Worm (Caenorhabditis elegans) whole organism, late embryonic: ENCODE data around the gene C26B9.6.

Experiments
- C08G9.2 ChIP-seq: sonication (generic microtip); optimal IDR thresholded peaks from 2 replicates; lab custom pipeline; 2016; ENCODE audit warnings: mild to moderate bottlenecking, missing genetic modification characterization, moderate library complexity, missing compliant biosample characterization
- F13H6.1 ChIP-seq: sonication (generic microtip); optimal IDR thresholded peaks from 2 replicates; lab custom pipeline; 2016; ENCODE audit warnings: missing genetic modification characterization, missing compliant biosample characterization
- K09A11.1 ChIP-seq: sonication (generic microtip); optimal IDR thresholded peaks from 2 replicates; lab custom pipeline; 2017; ENCODE audit warnings: antibody characterized with exemption, mild to moderate bottlenecking, missing genetic modification characterization, missing compliant biosample characterization; ENCODE audit not compliant: insufficient read depth
- T23F11.4 ChIP-seq: fragments of 200-800 bp; sonication (Bioruptor generic); optimal IDR thresholded peaks from 2 replicates; lab custom pipeline; 2018; ENCODE audit warnings: mild to moderate bottlenecking, missing genetic modification characterization, missing compliant biosample characterization
- Y22D7AL.16 ChIP-seq: sonication (generic microtip); optimal IDR thresholded peaks from 2 replicates; lab custom pipeline; 2016; ENCODE audit warnings: missing genetic modification characterization, missing compliant biosample characterization
- ahr-1 ChIP-seq: sonication (generic microtip); optimal IDR thresholded peaks from 2 replicates; lab custom pipeline; 2016; ENCODE audit warnings: missing genetic modification characterization, missing compliant biosample characterization
- ama-1 ChIP-seq: fragments of 150-350 bp; optimal IDR thresholded peaks from 2 replicates; lab custom pipeline; 2014
- ceh-19 ChIP-seq: fragments of 200-800 bp; sonication (Bioruptor generic); optimal IDR thresholded peaks from 2 replicates; lab custom pipeline; 2018; ENCODE audit warnings: mild to moderate bottlenecking, missing genetic modification characterization, missing compliant biosample characterization
- ceh-2 ChIP-seq: sonication (generic microtip); optimal IDR thresholded peaks from 2 replicates; lab custom pipeline; 2016; ENCODE audit warnings: missing genotype, missing genetic modification characterization, missing compliant biosample characterization
- ceh-24 ChIP-seq: sonication (generic microtip); optimal IDR thresholded peaks from 2 replicates; lab custom pipeline; 2016; ENCODE audit warnings: mild to moderate bottlenecking, missing genetic modification characterization, missing compliant biosample characterization
- ceh-31 ChIP-seq: sonication (generic microtip); optimal IDR thresholded peaks from 2 replicates; lab custom pipeline; 2016; ENCODE audit warnings: missing genetic modification characterization, missing compliant biosample characterization
- ceh-45 ChIP-seq: fragments of 200-800 bp; sonication (Bioruptor generic); IDR thresholded peaks from 2 replicates; pipeline ENCODE4 v1.3.6; 2022; ENCODE audit warnings: missing genetic modification reagents, missing genetic modification characterization, missing compliant biosample characterization
- ceh-48 ChIP-seq: sonication (generic microtip); optimal IDR thresholded peaks from 2 replicates; lab custom pipeline; 2016; ENCODE audit warnings: missing genetic modification characterization, inconsistent platforms, missing compliant biosample characterization
- ceh-6 ChIP-seq: fragments of 200-800 bp; sonication (Bioruptor generic); optimal IDR thresholded peaks from 2 replicates; lab custom pipeline; 2018; ENCODE audit warnings: mild to moderate bottlenecking, missing genetic modification characterization, missing compliant biosample characterization
- ceh-9 ChIP-seq: sonication (generic microtip); optimal IDR thresholded peaks from 2 replicates; lab custom pipeline; 2016; ENCODE audit warnings: mild to moderate bottlenecking, missing genetic modification characterization, inconsistent platforms, missing compliant biosample characterization
- che-1 ChIP-seq: sonication (generic microtip); optimal IDR thresholded peaks from 2 replicates; lab custom pipeline; 2016; ENCODE audit warnings: mild to moderate bottlenecking, missing genetic modification characterization, missing compliant biosample characterization
- dmd-4 ChIP-seq: sonication (generic microtip); optimal IDR thresholded peaks from 2 replicates; lab custom pipeline; 2016; ENCODE audit warnings: borderline replicate concordance, missing genetic modification characterization, missing compliant biosample characterization
- elt-4 ChIP-seq: sonication (generic microtip); optimal IDR thresholded peaks from 2 replicates; lab custom pipeline; 2016; ENCODE audit warnings: missing genetic modification characterization, missing compliant biosample characterization
- ets-4 ChIP-seq: sonication (generic microtip); optimal IDR thresholded peaks from 2 replicates; lab custom pipeline; 2016; ENCODE audit warnings: missing genetic modification characterization, missing compliant biosample characterization
- eyg-1 ChIP-seq: sonication (generic microtip); optimal IDR thresholded peaks from 2 replicates; lab custom pipeline; 2016; ENCODE audit warnings: missing genotype, missing genetic modification characterization, missing compliant biosample characterization
- fax-1 ChIP-seq: sonication (generic microtip); optimal IDR thresholded peaks from 2 replicates; lab custom pipeline; 2016; ENCODE audit warnings: missing genotype, missing genetic modification characterization, missing compliant biosample characterization
- gmeb-2 ChIP-seq: sonication (generic microtip); optimal IDR thresholded peaks from 2 replicates; lab custom pipeline; 2016; ENCODE audit warnings: missing genetic modification characterization, inconsistent platforms, missing compliant biosample characterization
- hlh-15 ChIP-seq: sonication (generic microtip); optimal IDR thresholded peaks from 2 replicates; lab custom pipeline; 2016; ENCODE audit warnings: missing genetic modification characterization, missing compliant biosample characterization
- hlh-30 ChIP-seq: sonication (generic microtip); optimal IDR thresholded peaks from 2 replicates; lab custom pipeline; 2017; ENCODE audit warnings: antibody characterized with exemption, missing genetic modification characterization, missing compliant biosample characterization; ENCODE audit not compliant: insufficient read depth
- hlh-6 ChIP-seq: sonication (generic microtip); optimal IDR thresholded peaks from 2 replicates; lab custom pipeline; 2016; ENCODE audit warnings: missing genotype, missing genetic modification characterization, missing compliant biosample characterization
- hlh-8 ChIP-seq: sonication (generic microtip); optimal IDR thresholded peaks from 2 replicates; lab custom pipeline; 2016; ENCODE audit warnings: missing genotype, missing genetic modification characterization, missing compliant biosample characterization
- lim-6 ChIP-seq: sonication (generic microtip); optimal IDR thresholded peaks from 2 replicates; lab custom pipeline; 2016; ENCODE audit warnings: missing genetic modification characterization, missing compliant biosample characterization
- lin-11 ChIP-seq: fragments of 200-800 bp; sonication (Bioruptor generic); optimal IDR thresholded peaks from 2 replicates; lab custom pipeline; 2018; ENCODE audit warnings: mild to moderate bottlenecking, missing genetic modification characterization, missing compliant biosample characterization
- madf-2 ChIP-seq: sonication (generic microtip); optimal IDR thresholded peaks from 2 replicates; lab custom pipeline; 2017; ENCODE audit warnings: missing genetic modification characterization, missing compliant biosample characterization
- mec-3 ChIP-seq: sonication (generic microtip); optimal IDR thresholded peaks from 2 replicates; lab custom pipeline; 2016; ENCODE audit warnings: borderline replicate concordance, missing genetic modification characterization, missing compliant biosample characterization
- nfya-1 ChIP-seq: sonication (generic microtip); optimal IDR thresholded peaks from 2 replicates; lab custom pipeline; 2017; ENCODE audit warnings: missing genetic modification characterization, mild to moderate bottlenecking, missing compliant biosample characterization, antibody characterized with exemption, moderate library complexity
- nhr-11 ChIP-seq: fragments of 150-350 bp; optimal IDR thresholded peaks from 2 replicates; lab custom pipeline; 2014; ENCODE audit warnings: missing biosample characterization, missing genetic modification characterization
- nhr-232 ChIP-seq: sonication (generic microtip); optimal IDR thresholded peaks from 2 replicates; lab custom pipeline; 2016; ENCODE audit warnings: missing genetic modification characterization, missing compliant biosample characterization
- npax-4 ChIP-seq: sonication (generic microtip); optimal IDR thresholded peaks from 2 replicates; lab custom pipeline; 2016; ENCODE audit warnings: missing genetic modification characterization, missing compliant biosample characterization
- pag-3 ChIP-seq: sonication (generic microtip); optimal IDR thresholded peaks from 2 replicates; lab custom pipeline; 2016; ENCODE audit warnings: missing compliant biosample characterization, missing genetic modification characterization, borderline replicate concordance
- pat-9 ChIP-seq: fragments of 200-800 bp; sonication (Bioruptor generic); optimal IDR thresholded peaks from 2 replicates; lab custom pipeline; 2018; ENCODE audit warnings: mild to moderate bottlenecking, missing genetic modification characterization, moderate library complexity, missing compliant biosample characterization
- pax-1 ChIP-seq: fragments of 150-350 bp; optimal IDR thresholded peaks from 2 replicates; lab custom pipeline; 2014; ENCODE audit warnings: missing biosample characterization, missing genetic modification characterization
- pha-4 ChIP-seq: fragments of 150-350 bp; optimal IDR thresholded peaks from 2 replicates; lab custom pipeline; 2018; ENCODE audit warnings: missing biosample characterization, missing genetic modification reagents, missing genetic modification characterization
- pqm-1 ChIP-seq: sonication (generic microtip); optimal IDR thresholded peaks from 2 replicates; lab custom pipeline; 2016; ENCODE audit warnings: missing genetic modification characterization, missing compliant biosample characterization
- pros-1 ChIP-seq: fragments of 150-350 bp; optimal IDR thresholded peaks from 2 replicates; lab custom pipeline; 2014; ENCODE audit warnings: missing biosample characterization, missing genetic modification reagents, missing genetic modification characterization
- ref-2 ChIP-seq: sonication (generic microtip); optimal IDR thresholded peaks from 2 replicates; lab custom pipeline; 2016; ENCODE audit warnings: missing genetic modification characterization, missing compliant biosample characterization
- rnt-1 ChIP-seq: sonication (generic microtip); optimal IDR thresholded peaks from 2 replicates; lab custom pipeline; 2016; ENCODE audit warnings: missing genetic modification characterization, missing compliant biosample characterization
- sox-2 ChIP-seq: fragments of 200-800 bp; sonication (Bioruptor generic); IDR thresholded peaks from 2 replicates; pipeline ENCODE4 v1.3.6; 2022; ENCODE audit warnings: missing genetic modification reagents, missing genetic modification characterization, missing compliant biosample characterization
- sox-4 ChIP-seq: sonication (generic microtip); optimal IDR thresholded peaks from 2 replicates; lab custom pipeline; 2017; ENCODE audit warnings: mild to moderate bottlenecking, missing genetic modification characterization, inconsistent platforms, missing compliant biosample characterization
- syd-9 ChIP-seq: sonication (generic microtip); optimal IDR thresholded peaks from 2 replicates; lab custom pipeline; 2016; ENCODE audit warnings: mild to moderate bottlenecking, missing genetic modification characterization, moderate library complexity, missing compliant biosample characterization
- tbx-2 ChIP-seq: sonication (generic microtip); optimal IDR thresholded peaks from 2 replicates; lab custom pipeline; 2016; ENCODE audit warnings: missing genetic modification characterization, missing compliant biosample characterization
- unc-3 ChIP-seq, 2 experiments: fragments of 200-800 bp in 1 of 2; sonication (Bioruptor generic) in 1 of 2; sonication (generic microtip) in 1 of 2; conservative IDR thresholded peaks in 1 of 2; optimal IDR thresholded peaks in 1 of 2; 2 replicates each; pipeline versions ENCODE4 v1.3.6 to Lab custom; 2016 to 2022; ENCODE audit warnings: missing compliant biosample characterization in 2 of 2, missing genetic modification characterization in 2 of 2, missing genetic modification reagents in 1 of 2
- unc-42 ChIP-seq: sonication (generic microtip); optimal IDR thresholded peaks from 2 replicates; lab custom pipeline; 2016; ENCODE audit warnings: missing genotype, missing genetic modification characterization, missing compliant biosample characterization
- unc-55 ChIP-seq: sonication (generic microtip); optimal IDR thresholded peaks from 2 replicates; lab custom pipeline; 2017; ENCODE audit warnings: missing biosample characterization, missing genetic modification reagents, missing genetic modification characterization
- zip-5 ChIP-seq: sonication (generic microtip); optimal IDR thresholded peaks from 2 replicates; lab custom pipeline; 2016; ENCODE audit warnings: missing genetic modification characterization, missing compliant biosample characterization
- ztf-16 ChIP-seq: sonication (generic microtip); optimal IDR thresholded peaks from 2 replicates; lab custom pipeline; 2017; ENCODE audit warnings: missing genetic modification characterization, missing compliant biosample characterization

Gene C26B9.6

ce11 chrX:5354022-5354876 lies 19.0 kb upstream of the C26B9.6 start, which contains the start of gene pfn-2:
TSS of gene pfn-2 (minus strand) at chrX:5354072.
- TF ChIP-seq lin-11 (tag; lab: Kevin White, UChicago) (no peak), ahr-1 (tag; lab: Kevin White, UChicago) (no peak), nhr-232 (tag; lab: Kevin White, UChicago) (no peak), che-1 (tag; lab: Kevin White, UChicago) (no peak), K09A11.1 (tag; lab: Kevin White, UChicago) (no peak), ets-4 (tag; lab: Kevin White, UChicago) (no peak), ceh-24 (tag; lab: Kevin White, UChicago) (no peak), unc-42 (tag; lab: Kevin White, UChicago) (no peak), pros-1 (no peak), hlh-30 (tag; lab: Kevin White, UChicago) (no peak), fax-1 (no peak), ceh-2 (tag; lab: Kevin White, UChicago) (peak; percentile 50), npax-4 (no peak), T23F11.4 (GFP tag; lab: Kevin White, UChicago) (no peak), syd-9 (tag; lab: Kevin White, UChicago) (no peak), nhr-11 (tag; lab: Kevin White, UChicago) (no peak), hlh-15 (no peak), unc-3 (GFP tag; conservative IDR thresholded peaks at IDR 0.05; lab: Robert Waterston, UW) (no peak), unc-3 (tag; optimal IDR thresholded peaks at IDR 0.05; lab: Kevin White, UChicago) (no peak), pax-1 (tag; lab: Kevin White, UChicago) (no peak), pat-9 (tag; lab: Kevin White, UChicago) (peak; percentile 45), Y22D7AL.16 (no peak), pag-3 (tag; lab: Kevin White, UChicago) (no peak), zip-5 (tag; lab: Kevin White, UChicago) (no peak), lim-6 (no peak), madf-2 (tag; lab: Kevin White, UChicago) (no peak), tbx-2 (peak; percentile 20), pqm-1 (tag; lab: Kevin White, UChicago) (no peak), dmd-4 (tag; lab: Kevin White, UChicago) (peak; percentile 18), ztf-16 (no peak), hlh-8 (no peak), rnt-1 (tag; lab: Kevin White, UChicago) (no peak), ref-2 (tag; lab: Kevin White, UChicago) (no peak), ceh-31 (tag; lab: Kevin White, UChicago) (peak; percentile 62), pha-4 (tag; lab: Kevin White, UChicago) (no peak), hlh-6 (tag; lab: Kevin White, UChicago) (peak; percentile 9), eyg-1 (tag; lab: Kevin White, UChicago) (no peak), ceh-9 (tag; lab: Kevin White, UChicago) (peak; percentile 18), C08G9.2 (tag; lab: Kevin White, UChicago) (peak; percentile 52), ceh-48 (tag; lab: Kevin White, UChicago) (no peak), nfya-1 (tag; lab: Kevin White, UChicago) (peak; percentile 10), ceh-19 (GFP tag; lab: Kevin White, UChicago) (peak; percentile 66), sox-4 (peak; percentile 20), unc-55 (GFP tag; lab: Kevin White, UChicago) (no peak), F13H6.1 (peak; percentile 32), ceh-45 (GFP tag; lab: Robert Waterston, UW) (no peak), ama-1 (lab: Kevin White, UChicago) (no peak), gmeb-2 (no peak), elt-4 (tag; lab: Kevin White, UChicago) (no peak), ceh-6 (GFP tag; lab: Kevin White, UChicago) (peak; percentile 48), mec-3 (tag; lab: Kevin White, UChicago) (no peak), sox-2 (GFP tag; lab: Robert Waterston, UW) (no peak)
